Fruit fly (Drosophila melanogaster): Measurements from ENCODE around the gene pll.

The pll gene

dm6 chr3R:27238438-27239301 is 14.3 kb downstream of the pll start, which contains the start of the genes CG31064 and PolA2 (continued):
- no peak for TF ChIP-seq repo (GFP tag; optimal IDR thresholded peaks at IDR 0.05)
- TF ChIP-seq Kr (GFP tag; optimal IDR thresholded peaks at IDR 0.05) = no peak
- no peak for TF ChIP-seq CG2875 (GFP tag; optimal IDR thresholded peaks at IDR 0.05)
- peak; percentile 69 for TF ChIP-seq hbn (GFP tag; IDR thresholded peaks at IDR 0.05; ENCODE audit: partially characterized antibody)
- peak; percentile 62 for TF ChIP-seq CG12659 (GFP tag; optimal IDR thresholded peaks at IDR 0.05)
- peak; percentile 22 for TF ChIP-seq CoRest (tag; optimal IDR thresholded peaks at IDR 0.05)
- 0 out of 2 replicates have a peak, but pooled peaks have one; percentile 28 for TF ChIP-seq CG4404 (GFP tag; IDR thresholded peaks at IDR 0.05)
- peak; percentile 34 for TF ChIP-seq jumu (GFP tag; optimal IDR thresholded peaks at IDR 0.05)
- no peak for TF ChIP-seq CG6254 (GFP tag; optimal IDR thresholded peaks at IDR 0.05)
- TF ChIP-seq pita (GFP tag; optimal IDR thresholded peaks at IDR 0.05) = no peak
- peak; percentile 67; the same call in 1 of the 2 replicates for TF ChIP-seq E2f1 (GFP tag; IDR thresholded peaks at IDR 0.05)
- no peak for TF ChIP-seq dimm (GFP tag; IDR thresholded peaks at IDR 0.05)
- peak; percentile 11 for TF ChIP-seq nerfin-1 (tag; optimal IDR thresholded peaks at IDR 0.05)
- no peak for TF ChIP-seq Doc2 (GFP tag; IDR thresholded peaks at IDR 0.05)
- peak; percentile 29 for TF ChIP-seq gfzf (GFP tag; optimal IDR thresholded peaks at IDR 0.05)
- TF ChIP-seq shn (GFP tag; optimal IDR thresholded peaks at IDR 0.05) = no peak
- TF ChIP-seq Xbp1 (GFP tag; optimal IDR thresholded peaks at IDR 0.05) = no peak
- TF ChIP-seq E2f2 (GFP tag; IDR thresholded peaks at IDR 0.05) = peak; percentile 92
- TF ChIP-seq HLH54F (GFP tag; optimal IDR thresholded peaks at IDR 0.05) = no peak
- peak; percentile 5 for TF ChIP-seq CG10147 (GFP tag; optimal IDR thresholded peaks at IDR 0.05)
- no peak for TF ChIP-seq CG8359 (GFP tag; optimal IDR thresholded peaks at IDR 0.05; ENCODE audit: borderline replicate concordance)
- no peak for TF ChIP-seq run (tag; optimal IDR thresholded peaks at IDR 0.05)
- TF ChIP-seq CG12942 (GFP tag; optimal IDR thresholded peaks at IDR 0.05) = no peak
- TF ChIP-seq Sry-δ (GFP tag; optimal IDR thresholded peaks at IDR 0.05) = peak; percentile 94
- TF ChIP-seq CG9932 (GFP tag; IDR thresholded peaks at IDR 0.05) = peak; percentile 42; the same call in 1 of the 2 replicates
- TF ChIP-seq YL-1 (GFP tag; optimal IDR thresholded peaks at IDR 0.05) = peak; percentile 49
- peak; percentile 69 for TF ChIP-seq CG31441 (GFP tag; IDR thresholded peaks at IDR 0.05)
- peak; percentile 25 for TF ChIP-seq nmo (GFP tag; optimal IDR thresholded peaks at IDR 0.05)
- TF ChIP-seq CG42726 (GFP tag; IDR thresholded peaks at IDR 0.05; ENCODE audit: partially characterized antibody) = peak; percentile 69; the same call in 1 of the 2 replicates
- TF ChIP-seq B-H2 (GFP tag; optimal IDR thresholded peaks at IDR 0.05) = no peak
- TF ChIP-seq Xrp1 (GFP tag; IDR thresholded peaks at IDR 0.05) = peak; percentile 29; the same call in 1 of the 2 replicates
- no peak for TF ChIP-seq CG2120 (GFP tag; optimal IDR thresholded peaks at IDR 0.05)
- TF ChIP-seq ftz-f1 (GFP tag; optimal IDR thresholded peaks at IDR 0.05) = peak; percentile 78
- peak; percentile 58 for TF ChIP-seq HmgD (GFP tag; optimal IDR thresholded peaks at IDR 0.05)
- TF ChIP-seq oc (tag; optimal IDR thresholded peaks at IDR 0.05) = no peak
- no peak for TF ChIP-seq toy (GFP tag; IDR thresholded peaks at IDR 0.05)
- TF ChIP-seq ato (GFP tag; IDR thresholded peaks at IDR 0.05; ENCODE audit: partially characterized antibody) = peak; percentile 75
- TF ChIP-seq Usf (GFP tag; optimal IDR thresholded peaks at IDR 0.05) = no peak
- TF ChIP-seq fu2 (GFP tag; optimal IDR thresholded peaks at IDR 0.05) = no peak
- TF ChIP-seq HLHmδ (GFP tag; optimal IDR thresholded peaks at IDR 0.05) = peak; percentile 55
- peak; percentile 66 for TF ChIP-seq CG16813 (GFP tag; IDR thresholded peaks at IDR 0.05; ENCODE audit: partially characterized antibody)
- TF ChIP-seq chinmo (GFP tag; IDR thresholded peaks at IDR 0.05; ENCODE audit: partially characterized antibody) = peak; percentile 95
- TF ChIP-seq trem (tag; optimal IDR thresholded peaks at IDR 0.05) = peak; percentile 66
- peak; percentile 86 for TF ChIP-seq Bgb (GFP tag; IDR thresholded peaks at IDR 0.05; ENCODE audit: partially characterized antibody)
- TF ChIP-seq zfh2 (GFP tag; optimal IDR thresholded peaks at IDR 0.05) = no peak
- peak; percentile 94 for TF ChIP-seq CG8281 (tag; optimal IDR thresholded peaks at IDR 0.05)
- no peak for TF ChIP-seq Dip2 (GFP tag; IDR thresholded peaks at IDR 0.05)
- peak; percentile 71 for TF ChIP-seq ac (GFP tag; optimal IDR thresholded peaks at IDR 0.05)

All from whole organism, embryonic.